Worm (Caenorhabditis elegans): ENCODE measurements around the gene gst-1.
A peak's percentile ranks its signal among the peaks of the same experiment; 100 is the strongest.

ce11 chrIII:9058959-9059534, at the start of gene gst-1:
- no peak for TF ChIP-seq him-1 (tag; optimal IDR thresholded peaks at IDR 0.05)
- peak; percentile 38 for TF ChIP-seq W03F9.2 (tag; optimal IDR thresholded peaks at IDR 0.05)

Data from whole organism, L4/young adult.